Worm (Caenorhabditis elegans): ENCODE measurements around the gene perm-5.

DNA sequence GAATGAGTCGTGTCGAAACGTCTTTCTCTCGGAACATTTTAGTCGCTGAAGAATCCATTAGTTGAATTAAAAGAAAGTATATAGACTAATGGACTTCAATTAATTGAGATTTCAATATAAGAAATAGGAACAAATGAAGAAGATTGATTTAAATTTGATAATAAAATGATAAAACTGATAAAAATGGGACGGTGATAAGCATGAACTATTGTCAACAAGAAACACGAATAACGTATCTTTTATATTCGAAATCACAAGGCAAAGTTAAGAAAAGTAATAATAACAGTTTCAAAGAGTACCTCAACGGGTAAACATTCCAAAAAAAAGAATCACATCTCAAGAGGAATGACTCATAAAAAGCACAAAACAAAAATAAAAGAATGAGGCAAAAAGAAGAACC is 33.8 kb downstream of the perm-5 start, which contains the start of gene T19E7.6:
- no peak for TF ChIP-seq tbx-2 (tag; optimal IDR thresholded peaks at IDR 0.05)
- no peak for TF ChIP-seq ama-1 (optimal IDR thresholded peaks at IDR 0.05)
- no peak for TF ChIP-seq mdl-1 (tag; optimal IDR thresholded peaks at IDR 0.05)
- no peak for TF ChIP-seq mab-9 (GFP tag; IDR thresholded peaks at IDR 0.05)
- TF ChIP-seq nhr-11 (tag; optimal IDR thresholded peaks at IDR 0.05): no peak
- no peak for TF ChIP-seq dpl-1 (GFP tag; optimal IDR thresholded peaks at IDR 0.05)
- no peak for TF ChIP-seq lin-15B (tag; optimal IDR thresholded peaks at IDR 0.05)
- TF ChIP-seq nhr-12 (tag; optimal IDR thresholded peaks at IDR 0.05): no peak
- no peak for TF ChIP-seq nhr-76 (tag; optimal IDR thresholded peaks at IDR 0.05)
